Fruit fly (Drosophila melanogaster) whole organism, larva: Measurements from ENCODE around the gene CG6508.

ENCODE experiments used
- noc ChIP-seq: fragments of 200-800 bp; sonication (Bioruptor generic); optimal IDR thresholded peaks from 3 replicates; lab custom pipeline; 2019; ENCODE audit warnings: missing biosample characterization, mild to moderate bottlenecking, missing genetic modification characterization, moderate library complexity

CG6508 gene

dm6 chr2L:10818807-10819206, at the start of gene CG6508:
CG6508 (plus strand) TSS chr2L:10819107.
- no peak for TF ChIP-seq noc (tag; lab: Kevin White, UChicago)

dm6 chr2L:10769708-10770107, 49.2 kb upstream of the CG6508 start, which contains the start of gene CG6724:
CG6724 (minus strand) TSS chr2L:10769952.
- TF ChIP-seq noc (tag; lab: Kevin White, UChicago), result no peak

- TF ChIP-seq noc (tag; lab: Kevin White, UChicago), result no peak
Observed at dm6 chr2L:10770568-10770967, 48.3 kb upstream of the CG6508 start, which contains the start of gene CG17127. CG17127 (plus strand) TSS chr2L:10770868.

dm6 chr2L:10774041-10774440, 44.9 kb upstream of the CG6508 start:
- TF ChIP-seq noc (tag; lab: Kevin White, UChicago), result no peak

dm6 chr2L:10781252-10781651, 37.7 kb upstream of the CG6508 start:
- no peak for TF ChIP-seq noc (tag; lab: Kevin White, UChicago)

dm6 chr2L:10789922-10790321, 29.0 kb upstream of the CG6508 start, which contains the start of gene CG31870:
CG31870 (plus strand) TSS chr2L:10790222.
- TF ChIP-seq noc (tag; lab: Kevin White, UChicago), result no peak

dm6 chr2L:10791343-10791742, 27.6 kb upstream of the CG6508 start:
- no peak for TF ChIP-seq noc (tag; lab: Kevin White, UChicago)

dm6 chr2L:10792072-10792471, 26.8 kb upstream of the CG6508 start:
- TF ChIP-seq noc (tag; lab: Kevin White, UChicago), result no peak

- no peak for TF ChIP-seq noc (tag; lab: Kevin White, UChicago)
Observed at dm6 chr2L:10794032-10794431, 24.9 kb upstream of the CG6508 start.

dm6 chr2L:10795731-10796130, 23.2 kb upstream of the CG6508 start:
- TF ChIP-seq noc (tag; lab: Kevin White, UChicago), result no peak

dm6 chr2L:10800877-10801719, 17.8 kb upstream of the CG6508 start, which contains the start of gene CG31869:
CG31869 (minus strand) TSS chr2L:10801109.
- TF ChIP-seq noc (tag; lab: Kevin White, UChicago), result no peak

- TF ChIP-seq noc (tag; lab: Kevin White, UChicago), result no peak
Observed at dm6 chr2L:10801951-10802780, 16.7 kb upstream of the CG6508 start.

- TF ChIP-seq noc (tag; lab: Kevin White, UChicago), result no peak
Observed at dm6 chr2L:10820405-10820804, 1.5 kb downstream of the CG6508 start, which contains the start of gene CG17134. CG17134 (plus strand) TSS chr2L:10820705.

dm6 chr2L:10822620-10823019, 3.7 kb downstream of the CG6508 start:
- TF ChIP-seq noc (tag; lab: Kevin White, UChicago), result no peak

dm6 chr2L:10831590-10831989, 12.7 kb downstream of the CG6508 start:
- no peak for TF ChIP-seq noc (tag; lab: Kevin White, UChicago)

- TF ChIP-seq noc (tag; lab: Kevin White, UChicago), result no peak
Observed at dm6 chr2L:10837491-10837890, 18.6 kb downstream of the CG6508 start, which contains the start of gene Nos. Nos (minus strand) TSS chr2L:10837511.
